Worm (Caenorhabditis elegans): ENCODE results near the gene cyb-2.1.
A peak's percentile ranks its signal among the peaks of the same experiment; 100 is the strongest.

Gene cyb-2.1

ce11 chrIV:11004273-11004672 is 18.5 kb downstream of the cyb-2.1 start, which contains the start of gene F13H10.1:
Gene F13H10.1, plus strand, starts transcription at chrIV:11004573.
- TF ChIP-seq nhr-77 (tag; optimal IDR thresholded peaks at IDR 0.05) (no peak), zip-11 (GFP tag; IDR thresholded peaks at IDR 0.05) (no peak), ceh-32 (tag; optimal IDR thresholded peaks at IDR 0.05; ENCODE audit: poor library complexity) (no peak), lsy-2 (tag; optimal IDR thresholded peaks at IDR 0.05) (no peak), set-16 (GFP tag; IDR thresholded peaks at IDR 0.05) (no peak), unc-130 (GFP tag; optimal IDR thresholded peaks at IDR 0.05) (no peak), arid-1 (GFP tag; conservative IDR thresholded peaks at IDR 0.05) (no peak), nhr-237 (tag; optimal IDR thresholded peaks at IDR 0.05) (no peak), egl-43 (GFP tag; IDR thresholded peaks at IDR 0.05) (no peak), ces-1 (GFP tag; optimal IDR thresholded peaks at IDR 0.05) (no peak), madf-9 (GFP tag; conservative IDR thresholded peaks at IDR 0.05) (no peak), hlh-30 (tag; optimal IDR thresholded peaks at IDR 0.05; ENCODE audit: insufficient read depth) (no peak), ceh-82 (tag; optimal IDR thresholded peaks at IDR 0.05) (no peak), nhr-25 (tag; optimal IDR thresholded peaks at IDR 0.05; ENCODE audit: borderline replicate concordance, insufficient read depth) (no peak), daf-16 (GFP tag; optimal IDR thresholded peaks at IDR 0.05) (no peak), daf-16 (tag; optimal IDR thresholded peaks at IDR 0.05) (no peak), mdt-29 (GFP tag; IDR thresholded peaks at IDR 0.05) (no peak), sdz-12 (GFP tag; optimal IDR thresholded peaks at IDR 0.05) (no peak), saeg-2 (GFP tag; IDR thresholded peaks at IDR 0.05) (no peak)

ce11 chrIV:11006383-11006782 is 20.6 kb downstream of the cyb-2.1 start:
- TF ChIP-seq spr-1 (tag; optimal IDR thresholded peaks at IDR 0.05) = no peak
- TF ChIP-seq lin-38 (GFP tag; IDR thresholded peaks at IDR 0.05) = no peak
- peak in 1 of 2 experiments; percentile 3 for TF ChIP-seq lsy-2 (tag; optimal IDR thresholded peaks at IDR 0.05)
- TF ChIP-seq nhr-11 (tag; optimal IDR thresholded peaks at IDR 0.05) = peak; percentile 76
- no peak for TF ChIP-seq mxl-3 (GFP tag; optimal IDR thresholded peaks at IDR 0.05)
- no peak for TF ChIP-seq egl-27 (tag; optimal IDR thresholded peaks at IDR 0.05)

- TF ChIP-seq unc-62 (GFP tag; optimal IDR thresholded peaks at IDR 0.05 in 1 of 2) (peak in 1 of 2 experiments; percentile 66), unc-62 (tag; optimal IDR thresholded peaks at IDR 0.05) (no peak), cey-2 (tag; optimal IDR thresholded peaks at IDR 0.05; ENCODE audit: borderline replicate concordance, insufficient read depth) (no peak), spr-1 (tag; optimal IDR thresholded peaks at IDR 0.05) (no peak), nhr-28 (tag; optimal IDR thresholded peaks at IDR 0.05) (peak; percentile 18), Y5F2A.4 (GFP tag; optimal IDR thresholded peaks at IDR 0.05) (no peak), T26A8.4 (GFP tag; IDR thresholded peaks at IDR 0.05) (no peak), nhr-48 (tag; optimal IDR thresholded peaks at IDR 0.05) (no peak), ceh-32 (tag; optimal IDR thresholded peaks at IDR 0.05; ENCODE audit: poor library complexity) (no peak), duxl-1 (tag; optimal IDR thresholded peaks at IDR 0.05; ENCODE audit: poor library complexity) (no peak), aly-2 (tag; optimal IDR thresholded peaks at IDR 0.05) (no peak), nhr-11 (tag; optimal IDR thresholded peaks at IDR 0.05) (no peak), zfp-3 (GFP tag; conservative IDR thresholded peaks at IDR 0.05) (no peak), dmd-9 (GFP tag; IDR thresholded peaks at IDR 0.05) (no peak), dve-1 (tag; optimal IDR thresholded peaks at IDR 0.05; ENCODE audit: insufficient read depth) (peak; percentile 48)
Measured at ce11 chrIV:11006868-11007267, 21.1 kb downstream of the cyb-2.1 start.

ce11 chrIV:11008255-11008654 is 22.5 kb downstream of the cyb-2.1 start:
- TF ChIP-seq lin-13 (GFP tag; optimal IDR thresholded peaks at IDR 0.05) = no peak
- no peak for TF ChIP-seq aha-1 (tag)
- TF ChIP-seq arid-1 (GFP tag; conservative IDR thresholded peaks at IDR 0.05) = no peak
- TF ChIP-seq dve-1 (tag; optimal IDR thresholded peaks at IDR 0.05; ENCODE audit: insufficient read depth) = peak; percentile 29
- TF ChIP-seq aly-2 (tag; optimal IDR thresholded peaks at IDR 0.05) = no peak
- no peak for TF ChIP-seq ceh-44 (GFP tag; IDR thresholded peaks at IDR 0.05)
- TF ChIP-seq nhr-28 (tag; optimal IDR thresholded peaks at IDR 0.05) = peak; percentile 29
- TF ChIP-seq lsy-2 (tag; optimal IDR thresholded peaks at IDR 0.05) = no peak
- TF ChIP-seq pha-4 (GFP tag; IDR thresholded peaks at IDR 0.05) = no peak
- TF ChIP-seq pha-4 (tag; optimal IDR thresholded peaks at IDR 0.05) = peak; percentile 15
- TF ChIP-seq skn-1 (tag; optimal IDR thresholded peaks at IDR 0.05) = no peak
- TF ChIP-seq F49E8.2 (tag; optimal IDR thresholded peaks at IDR 0.05; ENCODE audit: borderline replicate concordance) = no peak
- no peak for TF ChIP-seq D1046.2 (GFP tag; IDR thresholded peaks at IDR 0.05)
- TF ChIP-seq lin-29 (GFP tag; IDR thresholded peaks at IDR 0.05) = no peak
- no peak for TF ChIP-seq snpc-4 (tag; optimal IDR thresholded peaks at IDR 0.05)
- TF ChIP-seq ces-1 (GFP tag; optimal IDR thresholded peaks at IDR 0.05) = no peak
- no peak for TF ChIP-seq daf-8 (GFP tag; IDR thresholded peaks at IDR 0.05)
